Worm (Caenorhabditis elegans) whole organism, L1 larva: Measurements from ENCODE around the gene fard-1.

ENCODE experiments used
- elt-3 ChIP-seq, 6 experiments: fragments of 150-350 bp in 1 of 6; sonication (generic microtip); optimal IDR thresholded peaks; 2 replicates each; lab custom pipeline; 2017 to 2018; ENCODE audit warnings: missing biosample characterization in 6 of 6, missing genetic modification characterization in 6 of 6, inconsistent platforms in 1 of 6
- nhr-20 ChIP-seq: sonication (generic microtip); optimal IDR thresholded peaks from 2 replicates; lab custom pipeline; 2016; ENCODE audit warnings: mild to moderate bottlenecking, missing genetic modification characterization, missing compliant biosample characterization
- skn-1 ChIP-seq: fragments of 150-350 bp; optimal IDR thresholded peaks from 2 replicates; lab custom pipeline; 2014; ENCODE audit warnings: missing biosample characterization, missing genetic modification characterization
- swsn-7 ChIP-seq: sonication (generic microtip); optimal IDR thresholded peaks from 2 replicates; lab custom pipeline; 2016; ENCODE audit warnings: missing genetic modification characterization, missing compliant biosample characterization

- TF ChIP-seq nhr-20 (tag; lab: Kevin White, UChicago) (no peak), elt-3 (tag; optimal IDR thresholded peaks at IDR 0.05; lab: Kevin White, UChicago) (no peak), swsn-7 (tag; lab: Kevin White, UChicago) (no peak), skn-1 (tag; lab: Kevin White, UChicago) (no peak)
Observed at ce11 chrX:2970804-2971395, 37.7 kb downstream of the fard-1 start.
